Fruit fly (Drosophila melanogaster) whole organism, embryonic: ENCODE data around the gene ct.
A peak's percentile ranks its signal among the peaks of the same experiment; 100 is the strongest.

ENCODE experiments used
- CG10321 ChIP-seq: fragments of 200-800 bp; sonication (Bioruptor generic); IDR thresholded peaks from 2 replicates; pipeline ENCODE4 v1.3.6; 2022; ENCODE audit warnings: missing biosample characterization, missing genetic modification characterization
- CG10654 ChIP-seq: fragments of 200-800 bp; sonication (Bioruptor generic); optimal IDR thresholded peaks from 2 replicates; lab custom pipeline; 2016; ENCODE audit warnings: missing biosample characterization, missing genetic modification characterization
- CG11696 ChIP-seq: fragments of 200-800 bp; sonication (Bioruptor generic); IDR thresholded peaks from 2 replicates; pipeline ENCODE4 v1.3.6; 2022; ENCODE audit warnings: missing biosample characterization, missing genetic modification characterization
- CG14965 ChIP-seq: fragments of 200-800 bp; sonication (Bioruptor generic); optimal IDR thresholded peaks from 2 replicates; lab custom pipeline; 2016; ENCODE audit warnings: missing biosample characterization, missing genetic modification characterization, borderline replicate concordance
- CG1603 ChIP-seq: fragments of 200-800 bp; sonication (Bioruptor generic); optimal IDR thresholded peaks from 2 replicates; lab custom pipeline; 2019; ENCODE audit warnings: missing biosample characterization, mild to moderate bottlenecking, missing genetic modification characterization, moderate library complexity
- CG16813 ChIP-seq: fragments of 200-800 bp; sonication (Bioruptor generic); IDR thresholded peaks from 3 replicates; pipeline ENCODE4 v1.3.6; 2022; ENCODE audit warnings: missing biosample characterization, missing genetic modification characterization; ENCODE audit not compliant: partially characterized antibody
- CG17829 ChIP-seq: fragments of 200-800 bp; optimal IDR thresholded peaks from 2 replicates; lab custom pipeline; 2019; ENCODE audit warnings: missing biosample characterization, mild to moderate bottlenecking, missing genetic modification characterization, moderate library complexity
- CG18619 ChIP-seq: fragments of 200-800 bp; sonication (Bioruptor generic); optimal IDR thresholded peaks from 3 replicates; lab custom pipeline; 2017; ENCODE audit warnings: missing biosample characterization, mild to moderate bottlenecking, missing genetic modification characterization
- CG2202 ChIP-seq: fragments of 200-800 bp; sonication (Bioruptor generic); optimal IDR thresholded peaks from 2 replicates; lab custom pipeline; 2018; ENCODE audit warnings: missing biosample characterization, mild to moderate bottlenecking, missing genetic modification characterization
- CG2712 ChIP-seq: fragments of 200-800 bp; optimal IDR thresholded peaks from 3 replicates; lab custom pipeline; 2019; ENCODE audit warnings: missing biosample characterization, mild to moderate bottlenecking, missing genetic modification characterization, moderate library complexity
- CG32532 ChIP-seq: fragments of 200-800 bp; sonication (Bioruptor generic); IDR thresholded peaks from 2 replicates; pipeline ENCODE4 v1.3.6; 2022; ENCODE audit warnings: missing biosample characterization, missing genetic modification characterization
- CG3407 ChIP-seq: fragments of 200-800 bp; sonication (Bioruptor generic); optimal IDR thresholded peaks from 2 replicates; lab custom pipeline; 2018; ENCODE audit warnings: missing biosample characterization, mild to moderate bottlenecking, missing genetic modification characterization
- CG43689 ChIP-seq: fragments of 200-800 bp; sonication (Bioruptor generic); IDR thresholded peaks from 2 replicates; pipeline ENCODE4 v1.3.6; 2022; ENCODE audit warnings: missing biosample characterization, missing genetic modification characterization
- CG4617 ChIP-seq: fragments of 200-800 bp; sonication (Bioruptor generic); optimal IDR thresholded peaks from 3 replicates; lab custom pipeline; 2016; ENCODE audit warnings: missing biosample characterization, missing genetic modification characterization, borderline replicate concordance
- CG4820 ChIP-seq: fragments of 200-800 bp; sonication (Bioruptor generic); optimal IDR thresholded peaks from 3 replicates; lab custom pipeline; 2016; ENCODE audit warnings: missing biosample characterization, missing genetic modification characterization
- CG6272 ChIP-seq: fragments of 200-800 bp; sonication (Bioruptor generic); IDR thresholded peaks from 2 replicates; pipeline ENCODE4 v1.3.6; 2022; ENCODE audit warnings: missing biosample characterization, missing genetic modification characterization
- CG7271 ChIP-seq: fragments of 200-800 bp; sonication (Bioruptor generic); optimal IDR thresholded peaks from 2 replicates; lab custom pipeline; 2018; ENCODE audit warnings: missing biosample characterization, mild to moderate bottlenecking, missing genetic modification characterization, moderate library complexity
- CG7786 ChIP-seq: fragments of 200-800 bp; sonication (Bioruptor generic); optimal IDR thresholded peaks from 2 replicates; lab custom pipeline; 2016; ENCODE audit warnings: missing biosample characterization, missing genetic modification characterization
- CG9215 ChIP-seq: fragments of 200-800 bp; sonication (Bioruptor generic); IDR thresholded peaks from 2 replicates; pipeline ENCODE4 v1.3.6; 2022; ENCODE audit warnings: missing biosample characterization, missing genetic modification characterization
- CkIIα-i1 ChIP-seq: fragments of 200-800 bp; sonication (Bioruptor generic); IDR thresholded peaks from 2 replicates; pipeline ENCODE4 v1.3.6; 2022; ENCODE audit warnings: missing biosample characterization, missing genetic modification characterization
- CrebB ChIP-seq: fragments of 200-800 bp; sonication (Bioruptor generic); optimal IDR thresholded peaks from 3 replicates; lab custom pipeline; 2018; ENCODE audit warnings: missing biosample characterization, mild to moderate bottlenecking, missing genetic modification characterization
- Drgx ChIP-seq: fragments of 200-800 bp; sonication (Bioruptor generic); IDR thresholded peaks from 2 replicates; pipeline ENCODE4 v1.3.6; 2022; ENCODE audit warnings: missing biosample characterization, missing genetic modification characterization
- Eip74EF ChIP-seq, 2 experiments: fragments of 200-800 bp in 1 of 2; fragments of >200 bp in 1 of 2; sonication (Bioruptor generic) in 1 of 2; optimal IDR thresholded peaks; 2 replicates each; lab custom pipeline; 2017 to 2019; ENCODE audit warnings: missing biosample characterization in 2 of 2, missing genetic modification characterization in 2 of 2, mild to moderate bottlenecking in 1 of 2, moderate library complexity in 1 of 2
- Fer1 ChIP-seq: fragments of 200-800 bp; sonication (Bioruptor generic); optimal IDR thresholded peaks from 2 replicates; lab custom pipeline; 2017; ENCODE audit warnings: missing biosample characterization, mild to moderate bottlenecking, missing genetic modification characterization
- Gsc ChIP-seq: fragments of 200-800 bp; sonication (Bioruptor generic); IDR thresholded peaks from 2 replicates; pipeline ENCODE4 v1.3.6; 2022; ENCODE audit warnings: missing biosample characterization, missing genetic modification characterization
- HmgZ ChIP-seq: fragments of 200-800 bp; sonication (Bioruptor generic); optimal IDR thresholded peaks from 2 replicates; lab custom pipeline; 2018; ENCODE audit warnings: missing biosample characterization, mild to moderate bottlenecking, missing genetic modification characterization
- Hsf ChIP-seq: fragments of 200-800 bp; sonication (Bioruptor generic); optimal IDR thresholded peaks from 3 replicates; lab custom pipeline; 2016; ENCODE audit warnings: missing biosample characterization, missing genetic modification characterization
- Lhr ChIP-seq: fragments of 200-800 bp; sonication (Bioruptor generic); optimal IDR thresholded peaks from 3 replicates; lab custom pipeline; 2017; ENCODE audit warnings: mild to moderate bottlenecking, missing biosample characterization, missing genetic modification reagents, missing genetic modification characterization
- Lpt ChIP-seq: fragments of >200 bp; optimal IDR thresholded peaks from 2 replicates; lab custom pipeline; 2018; ENCODE audit warnings: missing biosample characterization, missing genetic modification characterization
- Mes4 ChIP-seq: fragments of 200-800 bp; sonication (Bioruptor generic); optimal IDR thresholded peaks from 2 replicates; lab custom pipeline; 2016; ENCODE audit warnings: missing biosample characterization, missing genetic modification characterization
- NC2α ChIP-seq: fragments of 200-800 bp; sonication (Bioruptor generic); optimal IDR thresholded peaks from 2 replicates; lab custom pipeline; 2016; ENCODE audit warnings: missing biosample characterization, missing genetic modification characterization
- NC2β ChIP-seq: fragments of 200-800 bp; sonication (Bioruptor generic); optimal IDR thresholded peaks from 2 replicates; lab custom pipeline; 2016; ENCODE audit warnings: missing biosample characterization, missing genetic modification characterization
- Optix ChIP-seq: fragments of 200-800 bp; sonication (Bioruptor generic); IDR thresholded peaks from 3 replicates; pipeline ENCODE4 v1.3.6; 2022; ENCODE audit warnings: missing biosample characterization, missing genetic modification characterization
- Scr ChIP-seq: fragments of 200-800 bp; sonication (Bioruptor generic); IDR thresholded peaks from 2 replicates; pipeline ENCODE4 v1.3.6; 2022; ENCODE audit warnings: missing biosample characterization, missing genetic modification characterization; ENCODE audit not compliant: partially characterized antibody
- Taf1 ChIP-seq: fragments of 200-800 bp; sonication (Bioruptor generic); IDR thresholded peaks from 2 replicates; pipeline ENCODE4 v1.3.6; 2022; ENCODE audit warnings: missing biosample characterization, missing genetic modification characterization
- Xrp1 ChIP-seq: fragments of 200-800 bp; sonication (Bioruptor generic); IDR thresholded peaks from 2 replicates; pipeline ENCODE4 v1.3.6; 2022; ENCODE audit warnings: missing biosample characterization, missing genetic modification characterization
- caup ChIP-seq: fragments of 200-800 bp; sonication (Bioruptor generic); optimal IDR thresholded peaks from 3 replicates; lab custom pipeline; 2017; ENCODE audit warnings: missing biosample characterization, mild to moderate bottlenecking, missing genetic modification characterization, moderate library complexity; ENCODE audit not compliant: severe bottlenecking
- chn ChIP-seq: fragments of 200-800 bp; sonication (Bioruptor generic); optimal IDR thresholded peaks from 2 replicates; lab custom pipeline; 2016; ENCODE audit warnings: missing biosample characterization, missing genetic modification characterization
- dan ChIP-seq: fragments of 200-800 bp; sonication (Bioruptor generic); IDR thresholded peaks from 2 replicates; pipeline ENCODE4 v1.3.6; 2022; ENCODE audit warnings: missing biosample characterization, missing genetic modification characterization
- ewg ChIP-seq: fragments of 200-800 bp; sonication (Bioruptor generic); optimal IDR thresholded peaks from 3 replicates; lab custom pipeline; 2017; ENCODE audit warnings: mild to moderate bottlenecking, missing biosample characterization, missing genetic modification reagents, missing genetic modification characterization
- gfzf ChIP-seq: fragments of 200-800 bp; sonication (Bioruptor generic); optimal IDR thresholded peaks from 2 replicates; lab custom pipeline; 2016; ENCODE audit warnings: missing biosample characterization, mild to moderate bottlenecking, missing genetic modification characterization, moderate library complexity
- hkb ChIP-seq, 2 experiments: fragments of 200-800 bp in 1 of 2; fragments of >200 bp in 1 of 2; sonication (Bioruptor generic) in 1 of 2; IDR thresholded peaks in 1 of 2; optimal IDR thresholded peaks in 1 of 2; 2 replicates each; pipeline versions ENCODE4 v1.3.6 to Lab custom; 2017 to 2022; ENCODE audit warnings: missing biosample characterization in 1 of 2, missing genetic modification characterization in 1 of 2
- hth ChIP-seq: fragments of >200 bp; optimal IDR thresholded peaks from 2 replicates; lab custom pipeline; 2017; ENCODE audit warnings: inconsistent platforms
- nau ChIP-seq: fragments of 200-800 bp; sonication (Bioruptor generic); optimal IDR thresholded peaks from 3 replicates; lab custom pipeline; 2017; ENCODE audit warnings: missing biosample characterization, mild to moderate bottlenecking, missing genetic modification characterization, missing genetic modification reagents
- run ChIP-seq: fragments of 200-800 bp; sonication (Bioruptor generic); optimal IDR thresholded peaks from 3 replicates; lab custom pipeline; 2018; ENCODE audit warnings: missing biosample characterization, mild to moderate bottlenecking, missing genetic modification characterization
- stc ChIP-seq: fragments of 200-800 bp; sonication (Bioruptor generic); IDR thresholded peaks from 2 replicates; pipeline ENCODE4 v1.3.6; 2022; ENCODE audit warnings: missing biosample characterization, missing genetic modification characterization
- toy ChIP-seq: fragments of 200-800 bp; sonication (Bioruptor generic); IDR thresholded peaks from 2 replicates; pipeline ENCODE4 v1.3.6; 2022; ENCODE audit warnings: missing biosample characterization, missing genetic modification characterization
- trh ChIP-seq: fragments of 200-800 bp; sonication (Bioruptor generic); optimal IDR thresholded peaks from 2 replicates; lab custom pipeline; 2016; ENCODE audit warnings: missing biosample characterization, missing genetic modification characterization

The ct gene

DNA sequence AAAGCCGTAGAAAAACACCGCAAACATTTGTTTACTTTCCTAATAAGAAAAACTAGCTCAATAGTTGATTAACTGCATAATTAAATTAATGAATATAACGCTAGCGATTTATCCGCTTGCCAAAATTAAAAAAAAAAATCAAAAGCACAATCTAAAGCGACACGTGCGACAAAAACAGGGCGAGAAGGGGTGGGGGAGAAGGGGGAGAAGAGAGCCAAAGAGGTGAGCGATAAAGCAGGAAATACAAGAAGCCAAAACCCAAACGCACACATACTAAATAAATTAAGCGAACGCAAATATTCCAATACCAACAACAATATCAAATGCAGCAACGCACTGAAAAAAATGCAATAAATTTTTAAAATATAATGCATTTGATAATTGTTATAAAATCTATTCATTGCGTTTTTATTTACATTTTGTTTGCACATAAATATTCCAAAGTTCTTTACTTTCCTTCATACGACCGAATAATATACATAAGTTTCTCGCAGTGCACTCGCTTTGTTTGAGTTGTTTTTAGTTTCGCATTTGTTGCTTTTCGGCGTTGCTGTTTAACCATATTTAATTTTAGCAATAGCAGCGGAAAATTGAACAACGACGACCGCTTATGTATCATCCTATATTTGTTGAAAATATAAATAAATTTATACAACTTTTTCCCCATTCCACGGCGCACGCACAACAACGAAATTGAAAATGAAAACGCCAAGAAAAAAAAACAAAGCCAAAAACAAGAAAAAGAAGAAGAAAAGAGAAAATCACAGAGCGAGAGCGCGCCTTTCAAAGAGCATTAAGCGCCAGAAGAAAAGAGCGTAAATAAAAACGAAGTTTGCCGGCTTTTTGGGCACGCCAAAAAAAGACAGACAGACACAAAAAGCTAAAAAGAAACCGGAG, 90.0 kb downstream of the ct start (continued):
- peak; percentile 97 for TF ChIP-seq Drgx (GFP tag; lab: Robert Waterston, UW)
- TF ChIP-seq CG7271 (tag; lab: Kevin White, UChicago), result peak; percentile 61
- peak; percentile 96 for TF ChIP-seq HmgZ (tag; lab: Kevin White, UChicago)
- no peak for TF ChIP-seq Lpt
- peak; percentile 90 for TF ChIP-seq CG9215 (GFP tag; lab: Robert Waterston, UW)
- TF ChIP-seq caup (GFP tag; lab: Kevin White, UChicago), result peak; percentile 95
- TF ChIP-seq CG7786 (GFP tag; lab: Kevin White, UChicago), result peak; percentile 88
- peak; percentile 96 for TF ChIP-seq CG17829
- peak; percentile 91 for TF ChIP-seq CG6272 (GFP tag; lab: Robert Waterston, UW)
- peak; percentile 76 for TF ChIP-seq CG2202 (tag; lab: Kevin White, UChicago)
- no peak for TF ChIP-seq CG16813 (GFP tag; lab: Robert Waterston, UW)
- TF ChIP-seq CrebB (tag; lab: Kevin White, UChicago), result peak; percentile 92
- TF ChIP-seq NC2β (GFP tag; lab: Kevin White, UChicago), result peak; percentile 72
- peak; percentile 88 for TF ChIP-seq CG1603 (tag; lab: Kevin White, UChicago)
- no peak for TF ChIP-seq gfzf (GFP tag; lab: Kevin White, UChicago)
- TF ChIP-seq NC2α (GFP tag; lab: Kevin White, UChicago), result peak; percentile 74
- TF ChIP-seq Gsc (GFP tag; lab: Robert Waterston, UW), result peak; percentile 69
- TF ChIP-seq ewg (GFP tag; lab: Kevin White, UChicago), result peak; percentile 91
- TF ChIP-seq CG14965, result peak; percentile 36
- peak; percentile 68 for TF ChIP-seq CG10321 (GFP tag; lab: Robert Waterston, UW)
- TF ChIP-seq Optix (GFP tag; lab: Robert Waterston, UW), result peak; percentile 78; the same call in 2 of the 3 replicates
- TF ChIP-seq nau (GFP tag; lab: Kevin White, UChicago), result peak; percentile 95
- TF ChIP-seq stc (GFP tag; lab: Robert Waterston, UW), result peak; percentile 94
- peak; percentile 96 for TF ChIP-seq Fer1 (GFP tag; lab: Kevin White, UChicago)
- peak; percentile 96 for TF ChIP-seq CG18619 (GFP tag; lab: Kevin White, UChicago)
- peak; percentile 96 for TF ChIP-seq CG32532 (GFP tag; lab: Robert Waterston, UW)
- TF ChIP-seq CG4617 (GFP tag; lab: Kevin White, UChicago), result peak; percentile 73
- peak; percentile 89 for TF ChIP-seq CG10654
- no peak for TF ChIP-seq hkb (optimal IDR thresholded peaks at IDR 0.05; lab: Kevin White, UChicago)
- TF ChIP-seq hkb (GFP tag; IDR thresholded peaks at IDR 0.05; lab: Robert Waterston, UW), result peak; percentile 97
- peak; percentile 81 for TF ChIP-seq CkIIα-i1 (GFP tag; lab: Robert Waterston, UW)
- TF ChIP-seq Taf1, result peak; percentile 90
- TF ChIP-seq hth (lab: Kevin White, UChicago), result no peak
- peak; percentile 89 for TF ChIP-seq toy
- no peak for TF ChIP-seq Scr (GFP tag; lab: Robert Waterston, UW)
- peak; percentile 93 for TF ChIP-seq CG43689
- peak; percentile 83 for TF ChIP-seq CG11696 (GFP tag; lab: Robert Waterston, UW)
- peak; percentile 94 for TF ChIP-seq run (tag; lab: Kevin White, UChicago)
- peak; percentile 84 for TF ChIP-seq Lhr
- TF ChIP-seq CG4820 (GFP tag; lab: Kevin White, UChicago), result peak; percentile 92
- peak; percentile 81 for TF ChIP-seq chn (GFP tag; lab: Kevin White, UChicago)
- peak; percentile 91 for TF ChIP-seq trh
- peak; percentile 88 for TF ChIP-seq Mes4 (GFP tag; lab: Kevin White, UChicago)
- peak; percentile 95 for TF ChIP-seq Xrp1 (GFP tag; lab: Robert Waterston, UW)
- TF ChIP-seq dan, result peak; percentile 57
- peak in 1 of 2 experiments; percentile 97 for TF ChIP-seq Eip74EF (GFP tag; optimal IDR thresholded peaks at IDR 0.05; lab: Kevin White, UChicago)
- peak; percentile 89 for TF ChIP-seq CG3407 (GFP tag; lab: Kevin White, UChicago)
- peak; percentile 96 for TF ChIP-seq CG2712
- TF ChIP-seq Hsf (GFP tag; lab: Kevin White, UChicago), result peak; percentile 95
